2 fruit fly cellular contexts compared by ENCODE assay signal in the genomic region with DNA sequence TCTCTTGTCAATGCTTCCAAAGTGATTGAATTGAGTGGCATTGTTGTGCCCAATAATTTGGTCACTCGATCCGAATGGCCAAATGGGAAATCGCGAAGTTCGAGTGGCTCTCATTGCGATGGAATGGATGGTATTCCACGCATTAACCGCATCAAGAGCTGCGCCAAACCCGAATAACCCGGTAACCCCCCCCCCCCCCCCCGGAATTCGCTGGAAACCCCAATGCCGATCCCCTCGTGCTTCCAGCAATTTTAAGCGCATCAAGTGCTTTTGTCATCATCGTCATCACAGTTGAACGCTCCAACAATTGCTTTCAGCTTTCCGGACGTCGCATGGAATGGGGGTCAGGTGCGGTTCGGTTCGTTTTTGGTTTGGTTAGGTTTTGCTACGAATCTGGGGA.
TF ChIP-seq lines count a peak whose summit lies in the region.

No protein-coding gene starts in this region.

- no peak for TF ChIP-seq CTCF in whole organism, embryonic (GFP tag; optimal IDR thresholded peaks at IDR 0.05; lab: Kevin White, UChicago)

TF ChIP-seq in whole organism, embryonic, 481 proteins besides CTCF, POLR2A, EP300 and RAD21:
- TF ChIP-seq crol (GFP tag; IDR thresholded peaks at IDR 0.05; lab: Robert Waterston, UW) (0 out of 2 replicates have a peak, but pooled peaks have one; percentile 16), Fer1 (GFP tag; optimal IDR thresholded peaks at IDR 0.05; lab: Kevin White, UChicago) (no peak), Hr39 (optimal IDR thresholded peaks at IDR 0.05; lab: Kevin White, UChicago) (peak; percentile 65), Dek (tag; optimal IDR thresholded peaks at IDR 0.05; lab: Kevin White, UChicago) (no peak), luna (GFP tag; optimal IDR thresholded peaks at IDR 0.05; lab: Kevin White, UChicago) (no peak)

TF ChIP-seq in whole organism, wandering third instar larva, 38 proteins besides CTCF, POLR2A, EP300 and RAD21:
- peak; percentile 62 for TF ChIP-seq Dfd (GFP tag; optimal IDR thresholded peaks at IDR 0.05; lab: Kevin White, UChicago)
- no peak for TF ChIP-seq CG32264 (GFP tag; optimal IDR thresholded peaks at IDR 0.05; lab: Kevin White, UChicago)
